Worm (Caenorhabditis elegans): ENCODE data around the gene lpin-1.

DNA sequence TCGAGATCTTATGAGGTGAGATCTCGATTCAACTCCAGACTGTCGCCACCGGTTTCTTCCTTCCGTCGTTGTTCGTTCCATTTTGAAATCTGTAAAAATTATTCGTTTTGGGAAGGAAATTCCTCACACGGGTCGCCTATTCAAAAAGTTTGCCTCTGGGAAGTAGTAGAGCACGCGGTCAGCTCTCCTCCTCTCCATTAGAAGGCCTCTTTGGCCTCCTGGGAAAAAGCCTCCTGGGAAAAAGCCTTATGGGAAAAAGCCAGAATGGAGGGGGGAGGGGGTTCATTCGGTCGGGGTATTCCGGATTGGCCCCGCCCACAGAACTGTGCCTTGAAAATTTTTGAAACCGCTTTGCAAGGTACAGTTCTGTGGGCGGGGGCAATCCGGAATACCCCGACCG lies 6.3 kb downstream of the lpin-1 start:
- no peak for TF ChIP-seq B0310.2 (tag; optimal IDR thresholded peaks at IDR 0.05)
- TF ChIP-seq sea-1 (GFP tag; conservative IDR thresholded peaks at IDR 0.05): no peak
- peak; percentile 44; the same call in 1 of the 2 replicates for TF ChIP-seq pes-1 (GFP tag; IDR thresholded peaks at IDR 0.05)
- TF ChIP-seq flt-1 (GFP tag; IDR thresholded peaks at IDR 0.05): no peak
- no peak for TF ChIP-seq scrt-1 (GFP tag; IDR thresholded peaks at IDR 0.05)
- TF ChIP-seq hmbx-1 (tag; optimal IDR thresholded peaks at IDR 0.05): no peak
- TF ChIP-seq hnd-1 (tag; optimal IDR thresholded peaks at IDR 0.05): no peak
- TF ChIP-seq ama-1 (optimal IDR thresholded peaks at IDR 0.05): no peak
- no peak for TF ChIP-seq tbx-11 (GFP tag; IDR thresholded peaks at IDR 0.05)
- no peak for TF ChIP-seq tbx-37 (GFP tag; conservative IDR thresholded peaks at IDR 0.05)
- TF ChIP-seq F13C5.2 (tag; optimal IDR thresholded peaks at IDR 0.05): no peak
- no peak for TF ChIP-seq aly-1 (tag; optimal IDR thresholded peaks at IDR 0.05)

Measured in whole organism, early embryonic.